Worm (Caenorhabditis elegans) whole organism, young adult: Measurements from ENCODE around the gene F36H5.18.
A peak's percentile ranks its signal among the peaks of the same experiment; 100 is the strongest.
"Not testable (repeated sequence)": the region's sequence is repeated elsewhere in the genome, so short reads cannot be mapped to it uniquely, and the experiment has no call there.

Experiments used
- B0336.3 ChIP-seq: fragments of 200-800 bp; sonication (Bioruptor generic); IDR thresholded peaks from 2 replicates; pipeline ENCODE4 v1.3.6; 2022; ENCODE audit warnings: missing genetic modification characterization, missing compliant biosample characterization
- C17E4.6 ChIP-seq: fragments of 200-800 bp; sonication (Bioruptor generic); IDR thresholded peaks from 2 replicates; pipeline ENCODE4 v1.3.6; 2022; ENCODE audit warnings: missing genetic modification reagents, missing genetic modification characterization, missing compliant biosample characterization
- F49E8.2 ChIP-seq: sonication (generic microtip); optimal IDR thresholded peaks from 3 replicates; lab custom pipeline; 2017; ENCODE audit warnings: missing genetic modification characterization, mild to moderate bottlenecking, missing compliant biosample characterization, antibody characterized with exemption, moderate library complexity; ENCODE audit not compliant: insufficient read depth
- F57C9.4 ChIP-seq: sonication (generic microtip); optimal IDR thresholded peaks from 2 replicates; lab custom pipeline; 2017; ENCODE audit warnings: mild to moderate bottlenecking, missing genetic modification characterization, missing compliant biosample characterization
- Y53F4B.3 ChIP-seq: fragments of 200-800 bp; sonication (Bioruptor generic); IDR thresholded peaks from 2 replicates; pipeline ENCODE4 v1.3.6; 2022; ENCODE audit warnings: missing genetic modification reagents, missing genetic modification characterization, missing compliant biosample characterization
- Y67H2A.10 ChIP-seq: fragments of 200-800 bp; sonication (Bioruptor generic); conservative IDR thresholded peaks from 2 replicates; pipeline ENCODE4 v1.3.6; 2022; ENCODE audit warnings: missing genetic modification reagents, missing genetic modification characterization, missing compliant biosample characterization
- ama-1 ChIP-seq, 3 experiments: fragments of 150-350 bp in 1 of 3; sonication (generic microtip) in 2 of 3; optimal IDR thresholded peaks; 2 replicates each; lab custom pipeline; 2014 to 2018; ENCODE audit warnings: missing biosample characterization in 2 of 3, missing genetic modification characterization in 2 of 3, missing genetic modification reagents in 2 of 3
- atf-7 ChIP-seq: sonication (generic microtip); optimal IDR thresholded peaks from 2 replicates; lab custom pipeline; 2017; ENCODE audit warnings: mild to moderate bottlenecking, missing genetic modification characterization, missing compliant biosample characterization
- athp-1 ChIP-seq: sonication (generic microtip); optimal IDR thresholded peaks from 2 replicates; lab custom pipeline; 2017; ENCODE audit warnings: mild to moderate bottlenecking, missing genetic modification characterization, missing compliant biosample characterization
- attf-6 ChIP-seq: fragments of 200-800 bp; sonication (Bioruptor generic); IDR thresholded peaks from 2 replicates; pipeline ENCODE4 v1.3.6; 2022; ENCODE audit warnings: missing genetic modification reagents, missing genetic modification characterization, missing compliant biosample characterization
- cebp-1 ChIP-seq, 2 experiments: fragments of 200-800 bp in 1 of 2; sonication (Bioruptor generic) in 1 of 2; sonication (generic microtip) in 1 of 2; IDR thresholded peaks in 1 of 2; optimal IDR thresholded peaks in 1 of 2; 2 replicates each; pipeline versions ENCODE4 v1.3.6 to Lab custom; 2017 to 2022; ENCODE audit warnings: missing compliant biosample characterization in 2 of 2, missing genetic modification characterization in 2 of 2, mild to moderate bottlenecking in 1 of 2, missing genetic modification reagents in 1 of 2, moderate library complexity in 1 of 2
- cebp-2 ChIP-seq: fragments of 200-800 bp; sonication (Bioruptor generic); IDR thresholded peaks from 2 replicates; pipeline ENCODE4 v1.3.6; 2022; ENCODE audit warnings: missing genetic modification characterization, missing compliant biosample characterization
- ceh-100 ChIP-seq: fragments of 200-800 bp; sonication (Bioruptor generic); IDR thresholded peaks from 2 replicates; pipeline ENCODE4 v1.3.6; 2022; ENCODE audit warnings: missing genetic modification reagents, missing genetic modification characterization, missing compliant biosample characterization
- ceh-27 ChIP-seq: fragments of 200-800 bp; sonication (Bioruptor generic); optimal IDR thresholded peaks from 2 replicates; lab custom pipeline; 2018; ENCODE audit warnings: mild to moderate bottlenecking, missing genetic modification characterization, moderate library complexity, missing compliant biosample characterization
- chd-7 ChIP-seq: sonication (generic microtip); optimal IDR thresholded peaks from 2 replicates; lab custom pipeline; 2016; ENCODE audit warnings: mild to moderate bottlenecking, missing genetic modification characterization, moderate library complexity, missing compliant biosample characterization
- dox-1 ChIP-seq: fragments of 200-800 bp; sonication (Bioruptor generic); IDR thresholded peaks from 2 replicates; pipeline ENCODE4 v1.3.6; 2022; ENCODE audit warnings: missing genetic modification reagents, missing genetic modification characterization, missing compliant biosample characterization
- dpff-1 ChIP-seq: sonication (generic microtip); optimal IDR thresholded peaks from 2 replicates; lab custom pipeline; 2017; ENCODE audit warnings: mild to moderate bottlenecking, missing genetic modification characterization, missing compliant biosample characterization
- gei-17 ChIP-seq: fragments of 200-800 bp; sonication (Bioruptor generic); optimal IDR thresholded peaks from 2 replicates; lab custom pipeline; 2018; ENCODE audit warnings: mild to moderate bottlenecking, missing genetic modification characterization, missing compliant biosample characterization
- hlh-26 ChIP-seq: fragments of 200-800 bp; sonication (Bioruptor generic); conservative IDR thresholded peaks from 2 replicates; pipeline ENCODE4 v1.3.6; 2022; ENCODE audit warnings: missing genetic modification reagents, missing genetic modification characterization, missing compliant biosample characterization
- hmg-20 ChIP-seq: fragments of 200-800 bp; sonication (Bioruptor generic); IDR thresholded peaks from 2 replicates; pipeline ENCODE4 v1.3.6; 2022; ENCODE audit warnings: missing genetic modification reagents, missing genetic modification characterization, missing compliant biosample characterization
- lag-1 ChIP-seq: fragments of 200-800 bp; sonication (Bioruptor generic); IDR thresholded peaks from 2 replicates; pipeline ENCODE4 v1.3.6; 2022; ENCODE audit warnings: missing genetic modification reagents, missing genetic modification characterization, missing compliant biosample characterization
- lir-1 ChIP-seq: fragments of 200-800 bp; sonication (Bioruptor generic); conservative IDR thresholded peaks from 2 replicates; pipeline ENCODE4 v1.3.6; 2022; ENCODE audit warnings: missing genetic modification reagents, missing genetic modification characterization, missing compliant biosample characterization
- madf-10 ChIP-seq: sonication (generic microtip); optimal IDR thresholded peaks from 2 replicates; lab custom pipeline; 2016; ENCODE audit warnings: mild to moderate bottlenecking, missing genetic modification characterization, missing compliant biosample characterization
- mel-28 ChIP-seq: sonication (generic microtip); optimal IDR thresholded peaks from 2 replicates; lab custom pipeline; 2016; ENCODE audit warnings: borderline replicate concordance, mild to moderate bottlenecking, missing genetic modification characterization, missing compliant biosample characterization
- mxl-1 ChIP-seq: sonication (generic microtip); optimal IDR thresholded peaks from 2 replicates; lab custom pipeline; 2016; ENCODE audit warnings: missing genetic modification characterization, missing compliant biosample characterization
- nfyb-1 ChIP-seq: fragments of 200-800 bp; sonication (Bioruptor generic); IDR thresholded peaks from 2 replicates; pipeline ENCODE4 v1.3.6; 2022; ENCODE audit warnings: missing genetic modification reagents, missing genetic modification characterization, missing compliant biosample characterization
- nhr-179 ChIP-seq: sonication (generic microtip); optimal IDR thresholded peaks from 2 replicates; lab custom pipeline; 2016; ENCODE audit warnings: mild to moderate bottlenecking, missing genetic modification characterization, missing compliant biosample characterization
- nhr-80 ChIP-seq: sonication (generic microtip); optimal IDR thresholded peaks from 2 replicates; lab custom pipeline; 2016; ENCODE audit warnings: missing genetic modification characterization, missing compliant biosample characterization
- sdz-38 ChIP-seq: sonication (generic microtip); optimal IDR thresholded peaks from 2 replicates; lab custom pipeline; 2016; ENCODE audit warnings: missing genotype, missing genetic modification characterization, missing compliant biosample characterization
- snpc-1.1 ChIP-seq: sonication (generic microtip); optimal IDR thresholded peaks from 2 replicates; lab custom pipeline; 2017; ENCODE audit warnings: missing genetic modification characterization, mild to moderate bottlenecking, missing compliant biosample characterization, antibody characterized with exemption, moderate library complexity, missing genotype, missing genetic modification reagents; ENCODE audit not compliant: insufficient read depth
- snpc-1.3 ChIP-seq: sonication (generic microtip); optimal IDR thresholded peaks from 2 replicates; lab custom pipeline; 2017; ENCODE audit warnings: missing genetic modification characterization, mild to moderate bottlenecking, missing compliant biosample characterization, antibody characterized with exemption, moderate library complexity, missing genotype, missing genetic modification reagents; ENCODE audit not compliant: insufficient read depth
- sptf-2 ChIP-seq: fragments of 200-800 bp; sonication (Bioruptor generic); optimal IDR thresholded peaks from 2 replicates; lab custom pipeline; 2018; ENCODE audit warnings: mild to moderate bottlenecking, missing genetic modification characterization, missing compliant biosample characterization
- tbp1 ChIP-seq: fragments of 200-800 bp; sonication (Bioruptor generic); optimal IDR thresholded peaks from 2 replicates; lab custom pipeline; 2018; ENCODE audit warnings: mild to moderate bottlenecking, missing genetic modification characterization, missing compliant biosample characterization
- tbx-9 ChIP-seq: sonication (generic microtip); optimal IDR thresholded peaks from 2 replicates; lab custom pipeline; 2016; ENCODE audit warnings: borderline replicate concordance, missing genetic modification characterization, inconsistent platforms, missing compliant biosample characterization
- zim-3 ChIP-seq: sonication (generic microtip); optimal IDR thresholded peaks from 2 replicates; lab custom pipeline; 2017; ENCODE audit warnings: mild to moderate bottlenecking, missing genetic modification characterization, moderate library complexity, missing compliant biosample characterization
- ztf-25 ChIP-seq: fragments of 200-800 bp; sonication (Bioruptor generic); IDR thresholded peaks from 2 replicates; pipeline ENCODE4 v1.3.6; 2022; ENCODE audit warnings: missing genetic modification reagents, missing genetic modification characterization, missing compliant biosample characterization

Gene F36H5.18

DNA sequence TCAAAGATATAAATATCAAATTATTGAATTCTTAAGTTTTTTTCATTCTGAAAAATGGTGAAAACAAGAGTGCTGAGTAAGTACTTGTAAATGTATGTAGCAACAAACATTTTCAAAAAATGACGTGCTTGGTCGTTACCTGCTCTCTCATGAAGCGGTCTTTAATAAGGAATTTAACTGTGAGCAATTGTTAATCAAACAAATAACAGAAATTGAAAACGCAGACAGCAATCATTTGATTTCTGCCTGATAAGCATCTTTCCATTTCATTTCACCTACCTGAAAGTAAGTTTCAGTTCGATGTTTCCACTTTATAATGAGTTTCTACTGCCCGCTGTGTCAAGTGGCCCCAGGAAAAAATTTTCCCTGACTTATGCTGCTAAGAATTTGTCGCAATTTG is 3.4 kb downstream of the F36H5.18 start, which contains the start of gene math-28:
TSS of gene math-28 (plus strand) at position 301 of the 400 bp plus-strand sequence.
- TF ChIP-seq hlh-26 (GFP tag; lab: Robert Waterston, UW), result no peak
- no peak for TF ChIP-seq atf-7 (tag; lab: Kevin White, UChicago)
- no peak for TF ChIP-seq zim-3
- TF ChIP-seq ama-1 (optimal IDR thresholded peaks at IDR 0.05; lab: Kevin White, UChicago), result no peak
- TF ChIP-seq ama-1 (GFP tag; optimal IDR thresholded peaks at IDR 0.05; lab: Kevin White, UChicago), result no peak
- TF ChIP-seq tbx-9 (tag; lab: Kevin White, UChicago), result no peak
- no peak for TF ChIP-seq Y67H2A.10
- TF ChIP-seq lag-1 (GFP tag; lab: Robert Waterston, UW), result no peak
- no peak for TF ChIP-seq F57C9.4 (tag; lab: Kevin White, UChicago)
- no peak for TF ChIP-seq chd-7 (tag; lab: Kevin White, UChicago)
- no peak for TF ChIP-seq nhr-179 (tag; lab: Kevin White, UChicago)
- no peak for TF ChIP-seq nfyb-1 (GFP tag; lab: Robert Waterston, UW)
- no peak for TF ChIP-seq ztf-25 (GFP tag; lab: Robert Waterston, UW)
- no peak for TF ChIP-seq snpc-1.3 (tag; lab: Kevin White, UChicago)

DNA sequence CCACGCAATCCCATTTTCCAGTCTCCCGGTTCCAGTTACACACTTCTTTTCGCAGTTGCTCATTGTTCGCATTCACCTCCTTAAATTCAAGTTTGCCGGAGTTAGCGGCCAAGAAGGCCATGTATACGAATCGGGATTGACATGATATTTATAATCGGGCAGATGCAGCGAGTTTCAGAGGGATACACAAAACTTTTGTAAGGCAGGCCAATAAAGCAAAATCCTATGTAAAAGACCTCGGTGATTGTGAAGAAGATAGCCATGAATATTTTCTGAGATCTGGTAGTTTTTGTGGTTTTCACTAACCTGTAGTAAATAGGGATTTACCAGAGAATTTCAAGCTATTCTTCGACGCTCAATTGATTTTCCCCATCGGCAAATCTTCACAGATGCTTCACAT is 7.0 kb downstream of the F36H5.18 start:
- no peak for TF ChIP-seq chd-7 (tag; lab: Kevin White, UChicago)
- no peak for TF ChIP-seq dpff-1 (tag; lab: Kevin White, UChicago)
- no peak for TF ChIP-seq sptf-2
- TF ChIP-seq attf-6 (GFP tag; lab: Robert Waterston, UW), result no peak
- TF ChIP-seq tbp1, result no peak
- no peak for TF ChIP-seq cebp-2 (GFP tag; lab: Robert Waterston, UW)
- no peak for TF ChIP-seq C17E4.6
- no peak for TF ChIP-seq cebp-1 (GFP tag; IDR thresholded peaks at IDR 0.05; lab: Robert Waterston, UW)
- TF ChIP-seq cebp-1 (tag; optimal IDR thresholded peaks at IDR 0.05; lab: Kevin White, UChicago), result no peak
- TF ChIP-seq tbx-9 (tag; lab: Kevin White, UChicago), result no peak
- TF ChIP-seq mxl-1 (tag; lab: Kevin White, UChicago), result no peak
- TF ChIP-seq Y53F4B.3 (GFP tag; lab: Robert Waterston, UW), result no peak
- TF ChIP-seq F49E8.2, result no peak
- TF ChIP-seq ztf-25 (GFP tag; lab: Robert Waterston, UW), result no peak
- no peak for TF ChIP-seq hmg-20 (GFP tag; lab: Robert Waterston, UW)
- no peak for TF ChIP-seq lag-1 (GFP tag; lab: Robert Waterston, UW)
- TF ChIP-seq gei-17 (GFP tag; lab: Kevin White, UChicago), result no peak

DNA sequence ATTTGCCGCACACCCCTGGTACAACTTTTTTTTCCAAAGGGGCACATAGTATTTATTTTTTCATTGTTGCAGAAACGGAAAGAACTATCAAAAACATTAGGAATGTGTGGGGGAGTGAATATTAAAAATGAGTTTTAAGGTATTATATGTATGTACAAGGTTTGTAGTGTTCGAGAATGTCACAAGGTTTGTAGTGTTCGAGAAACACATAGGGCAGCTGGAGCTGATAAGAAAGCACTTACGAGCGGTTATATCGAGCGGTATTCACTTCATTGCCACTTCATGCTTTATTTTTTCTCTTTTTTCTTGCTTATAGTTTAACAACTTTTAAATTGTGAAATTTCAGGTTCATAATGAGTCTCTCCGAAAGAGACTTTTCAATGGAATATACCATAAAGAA is 7.8 kb downstream of the F36H5.18 start:
- 0 out of 2 replicates have a peak, but pooled peaks have one; percentile 14 for TF ChIP-seq dox-1 (GFP tag; lab: Robert Waterston, UW)
- peak; percentile 36 for TF ChIP-seq nhr-80 (tag; lab: Kevin White, UChicago)
- TF ChIP-seq, all 124 proteins: peak for 2; not testable (repeated sequence) for 122

DNA sequence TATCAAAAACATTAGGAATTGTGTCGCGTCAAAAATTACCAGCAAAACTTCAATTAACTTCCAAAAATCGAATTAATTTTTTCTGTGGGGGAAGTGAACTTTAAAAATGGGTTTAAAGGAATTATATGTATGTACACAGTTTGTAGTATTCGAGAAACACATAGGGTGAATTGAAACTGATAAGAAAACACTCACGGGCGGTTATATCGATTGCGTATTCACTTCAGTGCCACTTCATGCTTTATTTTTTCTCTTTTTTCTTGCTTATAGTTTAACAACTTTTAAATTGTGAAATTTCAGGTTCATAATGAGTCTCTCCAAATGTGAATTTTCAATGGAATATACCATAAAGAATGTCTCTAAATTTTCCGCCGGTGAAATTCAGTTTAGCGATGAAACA is 11.6 kb downstream of the F36H5.18 start, which contains the start of gene math-26:
TSS of gene math-26 (plus strand) at position 301 of the 400 bp plus-strand sequence.
- not testable (repeated sequence) for TF ChIP-seq sdz-38 (tag; lab: Kevin White, UChicago); lir-1 (GFP tag; lab: Robert Waterston, UW); ceh-100 (GFP tag; lab: Robert Waterston, UW)
- TF ChIP-seq, all 124 proteins: peak for 0; not testable (repeated sequence) for 124

DNA sequence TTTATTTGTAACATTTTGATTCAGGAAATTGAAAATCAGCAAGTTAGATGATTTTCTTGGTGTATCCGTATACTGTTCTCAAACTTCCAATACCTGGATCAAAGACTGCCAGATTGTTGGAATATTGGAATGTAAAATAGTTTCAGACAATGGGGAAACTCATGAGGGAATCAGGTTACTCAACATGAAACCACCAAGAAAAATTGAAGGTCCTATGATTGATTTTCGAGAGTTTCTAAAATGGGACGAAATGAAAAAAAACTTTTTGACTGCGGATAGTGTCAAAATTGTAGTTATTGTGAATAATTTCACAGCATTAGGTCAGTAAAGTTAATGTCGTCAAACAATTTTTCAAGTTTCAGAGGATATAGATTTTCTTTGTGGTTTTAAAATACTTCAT is 12.1 kb downstream of the F36H5.18 start, which contains the start of gene math-3:
TSS of gene math-3 (plus strand) at position 301 of the 400 bp plus-strand sequence.
- no peak for TF ChIP-seq nhr-179 (tag; lab: Kevin White, UChicago)
- no peak for TF ChIP-seq mel-28 (tag; lab: Kevin White, UChicago)
- TF ChIP-seq madf-10 (tag; lab: Kevin White, UChicago), result no peak
- no peak for TF ChIP-seq B0336.3 (GFP tag; lab: Robert Waterston, UW)
- no peak for TF ChIP-seq ceh-27 (GFP tag; lab: Kevin White, UChicago)
- no peak for TF ChIP-seq snpc-1.1 (tag; lab: Kevin White, UChicago)
- no peak for TF ChIP-seq athp-1 (tag; lab: Kevin White, UChicago)
